Fruit fly (Drosophila melanogaster): Measurements from ENCODE around the gene Cpr64Aa.

Gene Cpr64Aa

DNA sequence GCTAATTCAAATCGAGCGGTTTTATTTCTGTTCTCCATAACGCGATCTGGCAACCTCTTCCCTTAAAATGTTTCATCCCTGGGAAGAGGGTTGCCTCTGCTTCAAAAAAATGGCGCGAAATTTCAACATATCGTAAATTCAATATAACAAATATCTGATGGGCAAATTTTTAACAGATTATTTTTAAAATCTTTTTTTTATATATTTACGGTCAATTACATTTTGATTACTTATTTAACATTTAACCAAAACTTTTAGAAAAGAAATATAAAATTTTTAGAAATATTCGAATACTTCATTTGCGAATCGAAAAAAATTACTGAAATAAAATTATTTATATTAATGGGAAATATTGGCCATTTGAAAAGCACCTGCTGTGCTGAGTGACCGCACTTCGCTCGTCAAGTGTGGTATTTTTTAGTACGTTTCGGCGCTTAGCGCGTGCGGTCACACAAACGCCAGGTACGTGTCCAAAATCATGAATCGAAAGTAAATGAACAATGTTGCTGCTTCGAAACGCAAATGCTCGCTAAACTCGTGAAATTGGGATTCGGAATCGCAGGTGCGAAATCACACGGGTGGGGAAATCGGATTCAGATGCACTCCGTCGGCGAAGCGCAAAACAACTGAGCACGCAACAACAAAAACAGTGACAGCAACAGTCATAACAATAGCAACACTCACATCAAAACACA, 38.9 kb downstream of the Cpr64Aa start, which contains the start of gene Ero1L:
Gene Ero1L (plus strand): TSS at position 448 of the 695 bp plus-strand sequence.
- peak; percentile 37 for TF ChIP-seq esn (GFP tag; optimal IDR thresholded peaks at IDR 0.05)
- no peak for TF ChIP-seq CG8119 (GFP tag; IDR thresholded peaks at IDR 0.05)
- no peak for TF ChIP-seq lz (GFP tag; optimal IDR thresholded peaks at IDR 0.05)
- TF ChIP-seq Ets96B (tag; optimal IDR thresholded peaks at IDR 0.05): peak; percentile 38
- 0 out of 3 replicates have a peak, but pooled peaks have one; percentile 14 for TF ChIP-seq CG6163 (GFP tag; IDR thresholded peaks at IDR 0.05)
- no peak for TF ChIP-seq CG10669 (GFP tag; optimal IDR thresholded peaks at IDR 0.05)
- TF ChIP-seq CG7368 (GFP tag; optimal IDR thresholded peaks at IDR 0.05): no peak
- TF ChIP-seq CG10631 (GFP tag; optimal IDR thresholded peaks at IDR 0.05): no peak
- TF ChIP-seq Sox15 (GFP tag; optimal IDR thresholded peaks at IDR 0.05): no peak
- no peak for TF ChIP-seq CG11902 (GFP tag; optimal IDR thresholded peaks at IDR 0.05)
- peak; percentile 13 for TF ChIP-seq net (GFP tag; optimal IDR thresholded peaks at IDR 0.05)
- TF ChIP-seq CG6854 (GFP tag; optimal IDR thresholded peaks at IDR 0.05): peak; percentile 51
- TF ChIP-seq fd59A (GFP tag; optimal IDR thresholded peaks at IDR 0.05): no peak
- peak; percentile 45; the same call in 2 of the 3 replicates for TF ChIP-seq eg (GFP tag; IDR thresholded peaks at IDR 0.05)
- TF ChIP-seq CG6276 (GFP tag; optimal IDR thresholded peaks at IDR 0.05): no peak
- peak; percentile 2 for TF ChIP-seq pdm3 (GFP tag; optimal IDR thresholded peaks at IDR 0.05)
- TF ChIP-seq ss (GFP tag; optimal IDR thresholded peaks at IDR 0.05): peak in 1 of 2 experiments; percentile 8
- peak; percentile 47 for TF ChIP-seq CG3032 (tag; optimal IDR thresholded peaks at IDR 0.05)
- peak; percentile 80 for TF ChIP-seq svp (GFP tag)
- TF ChIP-seq cyc (GFP tag; optimal IDR thresholded peaks at IDR 0.05): peak; percentile 41
- peak; percentile 49 for TF ChIP-seq Eip78C (GFP tag)
- peak; percentile 76 for TF ChIP-seq dsx (GFP tag; optimal IDR thresholded peaks at IDR 0.05; ENCODE audit: poor library complexity, severe bottlenecking)
- TF ChIP-seq CG11294 (GFP tag; IDR thresholded peaks at IDR 0.05): no peak
- TF ChIP-seq CG8632 (GFP tag; optimal IDR thresholded peaks at IDR 0.05): no peak
- TF ChIP-seq CG6808 (GFP tag; optimal IDR thresholded peaks at IDR 0.05): no peak
- 0 out of 2 replicates have a peak, but pooled peaks have one; percentile 9 for TF ChIP-seq Gug (GFP tag; IDR thresholded peaks at IDR 0.05)
- peak; percentile 25 for TF ChIP-seq vri (GFP tag; optimal IDR thresholded peaks at IDR 0.05)
- peak; percentile 39 for TF ChIP-seq Smox (GFP tag; optimal IDR thresholded peaks at IDR 0.05)
- TF ChIP-seq Sox14 (GFP tag; optimal IDR thresholded peaks at IDR 0.05): peak; percentile 18
- TF ChIP-seq Met (GFP tag; optimal IDR thresholded peaks at IDR 0.05): peak; percentile 33
- TF ChIP-seq CG9139 (GFP tag; optimal IDR thresholded peaks at IDR 0.05): no peak
- TF ChIP-seq CG3919 (GFP tag; optimal IDR thresholded peaks at IDR 0.05): no peak
- TF ChIP-seq Blimp-1 (GFP tag; optimal IDR thresholded peaks at IDR 0.05): peak; percentile 37
- no peak for TF ChIP-seq CG4318 (GFP tag; optimal IDR thresholded peaks at IDR 0.05)
- no peak for TF ChIP-seq Hr4 (GFP tag; optimal IDR thresholded peaks at IDR 0.05)
- peak; percentile 24 for TF ChIP-seq CG31627 (GFP tag; optimal IDR thresholded peaks at IDR 0.05)
- TF ChIP-seq spab (GFP tag; optimal IDR thresholded peaks at IDR 0.05): no peak
- TF ChIP-seq achi (GFP tag; optimal IDR thresholded peaks at IDR 0.05): no peak
- no peak for TF ChIP-seq Eip93F (GFP tag; optimal IDR thresholded peaks at IDR 0.05)
- TF ChIP-seq CG16779 (tag; optimal IDR thresholded peaks at IDR 0.05): no peak
- no peak for TF ChIP-seq Ets21C (GFP tag; optimal IDR thresholded peaks at IDR 0.05)
- peak; percentile 4 for TF ChIP-seq Hr39 (GFP tag; optimal IDR thresholded peaks at IDR 0.05)
